Worm (Caenorhabditis elegans): Measurements from ENCODE around the gene F32H5.1.

ce11 chrV:13393333-13393803 lies 35.5 kb upstream of the F32H5.1 start:
- TF ChIP-seq him-1 (tag; optimal IDR thresholded peaks at IDR 0.05) (no peak), dao-5 (tag; optimal IDR thresholded peaks at IDR 0.05) (no peak)
